Worm (Caenorhabditis elegans) whole organism, L1 larva: ENCODE results near the gene algn-12.

Experiments
- F16B12.6 ChIP-seq: fragments of 150-350 bp; optimal IDR thresholded peaks from 2 replicates; lab custom pipeline; 2014; ENCODE audit warnings: missing biosample characterization, missing genetic modification characterization
- aha-1 ChIP-seq: fragments of 150-350 bp; optimal IDR thresholded peaks from 2 replicates; lab custom pipeline; 2014; ENCODE audit warnings: missing biosample characterization, missing genetic modification characterization
- alr-1 ChIP-seq: fragments of 200-800 bp; sonication (Bioruptor generic); optimal IDR thresholded peaks from 2 replicates; lab custom pipeline; 2018; ENCODE audit warnings: borderline replicate concordance, mild to moderate bottlenecking, missing genetic modification characterization, missing compliant biosample characterization
- ama-1 ChIP-seq: fragments of 150-350 bp; optimal IDR thresholded peaks from 2 replicates; lab custom pipeline; 2014
- elt-2 ChIP-seq: sonication (generic microtip); optimal IDR thresholded peaks from 2 replicates; lab custom pipeline; 2016; ENCODE audit warnings: missing genetic modification characterization, mild to moderate bottlenecking, inconsistent platforms, missing compliant biosample characterization, missing genetic modification reagents
- fkh-10 ChIP-seq: sonication (generic microtip); optimal IDR thresholded peaks from 2 replicates; lab custom pipeline; 2017; ENCODE audit warnings: missing biosample characterization, missing genetic modification reagents, missing genetic modification characterization
- nhr-11 ChIP-seq: fragments of 150-350 bp; optimal IDR thresholded peaks from 2 replicates; lab custom pipeline; 2014; ENCODE audit warnings: missing biosample characterization, missing genetic modification characterization
- nhr-12 ChIP-seq: sonication (generic microtip); optimal IDR thresholded peaks from 2 replicates; lab custom pipeline; 2017; ENCODE audit warnings: missing biosample characterization, missing genetic modification characterization
- pag-3 ChIP-seq: sonication (generic microtip); optimal IDR thresholded peaks from 2 replicates; lab custom pipeline; 2017; ENCODE audit warnings: missing genetic modification characterization, mild to moderate bottlenecking, missing compliant biosample characterization, antibody characterized with exemption, borderline replicate concordance; ENCODE audit not compliant: insufficient read depth

ce11 chrV:8085141-8085540 is 50.2 kb downstream of the algn-12 start, which contains the start of gene C09H5.7:
- no peak for TF ChIP-seq pag-3 (tag; lab: Kevin White, UChicago)
- TF ChIP-seq nhr-11 (tag; lab: Kevin White, UChicago), result no peak
- no peak for TF ChIP-seq alr-1 (tag; lab: Kevin White, UChicago)
- no peak for TF ChIP-seq fkh-10 (GFP tag; lab: Kevin White, UChicago)
- no peak for TF ChIP-seq nhr-12 (tag; lab: Kevin White, UChicago)
- TF ChIP-seq aha-1 (tag; lab: Kevin White, UChicago), result no peak
- TF ChIP-seq elt-2 (tag; lab: Kevin White, UChicago), result no peak
- no peak for TF ChIP-seq ama-1 (lab: Kevin White, UChicago)
- TF ChIP-seq F16B12.6 (tag; lab: Kevin White, UChicago), result no peak
